Worm (Caenorhabditis elegans) whole organism, young adult: ENCODE results near the gene moma-1.
A peak's percentile ranks its signal among the peaks of the same experiment; 100 is the strongest.

ENCODE experiments used
- B0261.1 ChIP-seq: sonication (generic microtip); optimal IDR thresholded peaks from 2 replicates; lab custom pipeline; 2016; ENCODE audit warnings: mild to moderate bottlenecking, missing genetic modification characterization, moderate library complexity, missing compliant biosample characterization
- F23B12.7 ChIP-seq: sonication (generic microtip); optimal IDR thresholded peaks from 2 replicates; lab custom pipeline; 2017; ENCODE audit warnings: missing genetic modification characterization, mild to moderate bottlenecking, missing compliant biosample characterization, antibody characterized with exemption, moderate library complexity; ENCODE audit not compliant: insufficient read depth
- F49E8.2 ChIP-seq: sonication (generic microtip); optimal IDR thresholded peaks from 3 replicates; lab custom pipeline; 2017; ENCODE audit warnings: missing genetic modification characterization, mild to moderate bottlenecking, missing compliant biosample characterization, antibody characterized with exemption, moderate library complexity; ENCODE audit not compliant: insufficient read depth
- F52B5.7 ChIP-seq: sonication (generic microtip); optimal IDR thresholded peaks from 2 replicates; lab custom pipeline; 2016; ENCODE audit warnings: mild to moderate bottlenecking, missing genetic modification characterization, missing compliant biosample characterization
- K11D2.4 ChIP-seq: fragments of 200-800 bp; sonication (Bioruptor generic); IDR thresholded peaks from 2 replicates; pipeline ENCODE4 v1.3.6; 2022; ENCODE audit warnings: missing genetic modification reagents, missing genetic modification characterization, missing compliant biosample characterization
- T07F8.4 ChIP-seq: sonication (generic microtip); optimal IDR thresholded peaks from 2 replicates; lab custom pipeline; 2016; ENCODE audit warnings: mild to moderate bottlenecking, missing genetic modification characterization, moderate library complexity, missing compliant biosample characterization
- T26A5.8 ChIP-seq: sonication (generic microtip); optimal IDR thresholded peaks from 2 replicates; lab custom pipeline; 2016; ENCODE audit warnings: missing genetic modification characterization, missing compliant biosample characterization
- Y53F4B.3 ChIP-seq: fragments of 200-800 bp; sonication (Bioruptor generic); IDR thresholded peaks from 2 replicates; pipeline ENCODE4 v1.3.6; 2022; ENCODE audit warnings: missing genetic modification reagents, missing genetic modification characterization, missing compliant biosample characterization
- Y79H2A.3 ChIP-seq: fragments of 200-800 bp; sonication (Bioruptor generic); conservative IDR thresholded peaks from 2 replicates; pipeline ENCODE4 v1.3.6; 2022; ENCODE audit warnings: missing genetic modification reagents, missing genetic modification characterization, missing compliant biosample characterization
- Y95B8A.8 ChIP-seq: fragments of 200-800 bp; sonication (Bioruptor generic); IDR thresholded peaks from 2 replicates; pipeline ENCODE4 v1.3.6; 2022; ENCODE audit warnings: missing genetic modification reagents, missing genetic modification characterization, missing compliant biosample characterization
- akir-1 ChIP-seq: fragments of 200-800 bp; sonication (Bioruptor generic); optimal IDR thresholded peaks from 2 replicates; lab custom pipeline; 2018; ENCODE audit warnings: mild to moderate bottlenecking, missing genetic modification characterization, moderate library complexity, missing compliant biosample characterization
- aptf-3 ChIP-seq: fragments of 200-800 bp; sonication (Bioruptor generic); IDR thresholded peaks from 2 replicates; pipeline ENCODE4 v1.3.6; 2022; ENCODE audit warnings: missing genetic modification characterization, missing compliant biosample characterization
- atf-7 ChIP-seq: sonication (generic microtip); optimal IDR thresholded peaks from 2 replicates; lab custom pipeline; 2017; ENCODE audit warnings: mild to moderate bottlenecking, missing genetic modification characterization, missing compliant biosample characterization
- attf-6 ChIP-seq: fragments of 200-800 bp; sonication (Bioruptor generic); IDR thresholded peaks from 2 replicates; pipeline ENCODE4 v1.3.6; 2022; ENCODE audit warnings: missing genetic modification reagents, missing genetic modification characterization, missing compliant biosample characterization
- bed-2 ChIP-seq: fragments of 200-800 bp; sonication (Bioruptor generic); IDR thresholded peaks from 2 replicates; pipeline ENCODE4 v1.3.6; 2022; ENCODE audit warnings: missing genetic modification reagents, missing genetic modification characterization, missing compliant biosample characterization
- ceh-100 ChIP-seq: fragments of 200-800 bp; sonication (Bioruptor generic); IDR thresholded peaks from 2 replicates; pipeline ENCODE4 v1.3.6; 2022; ENCODE audit warnings: missing genetic modification reagents, missing genetic modification characterization, missing compliant biosample characterization
- ceh-79 ChIP-seq: sonication (generic microtip); optimal IDR thresholded peaks from 2 replicates; lab custom pipeline; 2017; ENCODE audit warnings: mild to moderate bottlenecking, missing genetic modification characterization, missing compliant biosample characterization
- chd-7 ChIP-seq: sonication (generic microtip); optimal IDR thresholded peaks from 2 replicates; lab custom pipeline; 2016; ENCODE audit warnings: mild to moderate bottlenecking, missing genetic modification characterization, moderate library complexity, missing compliant biosample characterization
- dpff-1 ChIP-seq: sonication (generic microtip); optimal IDR thresholded peaks from 2 replicates; lab custom pipeline; 2017; ENCODE audit warnings: mild to moderate bottlenecking, missing genetic modification characterization, missing compliant biosample characterization
- egl-18 ChIP-seq: fragments of 200-800 bp; sonication (Bioruptor generic); IDR thresholded peaks from 2 replicates; pipeline ENCODE4 v1.3.6; 2022; ENCODE audit warnings: missing genetic modification reagents, missing genetic modification characterization, missing compliant biosample characterization
- egl-44 ChIP-seq: fragments of 200-800 bp; sonication (Bioruptor generic); IDR thresholded peaks from 2 replicates; pipeline ENCODE4 v1.3.6; 2022; ENCODE audit warnings: missing genetic modification reagents, missing genetic modification characterization, missing compliant biosample characterization
- him-1 ChIP-seq: sonication (generic microtip); optimal IDR thresholded peaks from 2 replicates; lab custom pipeline; 2016; ENCODE audit warnings: missing genotype, missing genetic modification reagents, missing genetic modification characterization, missing compliant biosample characterization
- hlh-12 ChIP-seq: sonication (generic microtip); optimal IDR thresholded peaks from 2 replicates; lab custom pipeline; 2016; ENCODE audit warnings: missing genetic modification characterization, missing compliant biosample characterization
- hlh-26 ChIP-seq: fragments of 200-800 bp; sonication (Bioruptor generic); conservative IDR thresholded peaks from 2 replicates; pipeline ENCODE4 v1.3.6; 2022; ENCODE audit warnings: missing genetic modification reagents, missing genetic modification characterization, missing compliant biosample characterization
- lin-40 ChIP-seq: sonication (generic microtip); optimal IDR thresholded peaks from 2 replicates; lab custom pipeline; 2016; ENCODE audit warnings: missing genetic modification characterization, mild to moderate bottlenecking, missing compliant biosample characterization, missing genotype, missing genetic modification reagents
- lin-54 ChIP-seq: fragments of 200-800 bp; sonication (Bioruptor generic); optimal IDR thresholded peaks from 2 replicates; lab custom pipeline; 2018; ENCODE audit warnings: mild to moderate bottlenecking, missing genetic modification characterization, missing compliant biosample characterization
- madf-10 ChIP-seq: sonication (generic microtip); optimal IDR thresholded peaks from 2 replicates; lab custom pipeline; 2016; ENCODE audit warnings: mild to moderate bottlenecking, missing genetic modification characterization, missing compliant biosample characterization
- madf-6 ChIP-seq: fragments of 200-800 bp; sonication (Bioruptor generic); IDR thresholded peaks from 2 replicates; pipeline ENCODE4 v1.3.6; 2022; ENCODE audit warnings: missing genetic modification reagents, missing genetic modification characterization, missing compliant biosample characterization
- mel-28 ChIP-seq: sonication (generic microtip); optimal IDR thresholded peaks from 2 replicates; lab custom pipeline; 2016; ENCODE audit warnings: borderline replicate concordance, mild to moderate bottlenecking, missing genetic modification characterization, missing compliant biosample characterization
- nhr-120 ChIP-seq: fragments of 200-800 bp; sonication (Bioruptor generic); IDR thresholded peaks from 2 replicates; pipeline ENCODE4 v1.3.6; 2022; ENCODE audit warnings: missing genetic modification characterization, missing compliant biosample characterization
- nhr-27 ChIP-seq: fragments of 200-800 bp; sonication (Bioruptor generic); optimal IDR thresholded peaks from 2 replicates; lab custom pipeline; 2018; ENCODE audit warnings: mild to moderate bottlenecking, missing genetic modification characterization, moderate library complexity, missing compliant biosample characterization
- nhr-90 ChIP-seq: sonication (generic microtip); optimal IDR thresholded peaks from 2 replicates; lab custom pipeline; 2016; ENCODE audit warnings: missing genotype, mild to moderate bottlenecking, missing genetic modification characterization, missing compliant biosample characterization
- rpc-1 ChIP-seq, 2 experiments: fragments of 150-350 bp in 1 of 2; sonication (generic microtip) in 1 of 2; optimal IDR thresholded peaks; 2 replicates each; lab custom pipeline; 2014 to 2018; ENCODE audit warnings: missing biosample characterization in 1 of 2, missing genetic modification characterization in 1 of 2, missing genetic modification reagents in 1 of 2, missing genotype in 1 of 2
- sdz-38 ChIP-seq: sonication (generic microtip); optimal IDR thresholded peaks from 2 replicates; lab custom pipeline; 2016; ENCODE audit warnings: missing genotype, missing genetic modification characterization, missing compliant biosample characterization
- sea-2 ChIP-seq: fragments of 200-800 bp; sonication (Bioruptor generic); IDR thresholded peaks from 2 replicates; pipeline ENCODE4 v1.3.6; 2022; ENCODE audit warnings: missing genetic modification characterization, missing compliant biosample characterization
- snpc-1.1 ChIP-seq: sonication (generic microtip); optimal IDR thresholded peaks from 2 replicates; lab custom pipeline; 2017; ENCODE audit warnings: missing genetic modification characterization, mild to moderate bottlenecking, missing compliant biosample characterization, antibody characterized with exemption, moderate library complexity, missing genotype, missing genetic modification reagents; ENCODE audit not compliant: insufficient read depth
- snpc-4 ChIP-seq, 5 experiments: fragments of 150-350 bp in 1 of 5; sonication (generic microtip) in 4 of 5; optimal IDR thresholded peaks; 2 replicates each; lab custom pipeline; 2014 to 2018; ENCODE audit warnings: missing genetic modification characterization in 5 of 5, missing biosample characterization in 3 of 5, antibody characterized with exemption in 2 of 5, mild to moderate bottlenecking in 2 of 5, missing compliant biosample characterization in 2 of 5, missing genotype in 2 of 5, moderate library complexity in 2 of 5, missing genetic modification reagents in 1 of 5
- tbp1 ChIP-seq: fragments of 200-800 bp; sonication (Bioruptor generic); optimal IDR thresholded peaks from 2 replicates; lab custom pipeline; 2018; ENCODE audit warnings: mild to moderate bottlenecking, missing genetic modification characterization, missing compliant biosample characterization
- tbx-9 ChIP-seq: sonication (generic microtip); optimal IDR thresholded peaks from 2 replicates; lab custom pipeline; 2016; ENCODE audit warnings: borderline replicate concordance, missing genetic modification characterization, inconsistent platforms, missing compliant biosample characterization
- unc-130 ChIP-seq: sonication (generic microtip); optimal IDR thresholded peaks from 2 replicates; lab custom pipeline; 2016; ENCODE audit warnings: missing genetic modification reagents, missing genetic modification characterization, missing compliant biosample characterization
- unc-62 ChIP-seq: fragments of 150-350 bp; optimal IDR thresholded peaks from 2 replicates; lab custom pipeline; 2014; ENCODE audit warnings: missing biosample characterization, missing genetic modification reagents, missing genetic modification characterization
- xnd-1 ChIP-seq: sonication (generic microtip); optimal IDR thresholded peaks from 2 replicates; lab custom pipeline; 2016; ENCODE audit warnings: missing genotype, missing genetic modification reagents, missing genetic modification characterization, missing compliant biosample characterization
- zim-3 ChIP-seq: sonication (generic microtip); optimal IDR thresholded peaks from 2 replicates; lab custom pipeline; 2017; ENCODE audit warnings: mild to moderate bottlenecking, missing genetic modification characterization, moderate library complexity, missing compliant biosample characterization
- ztf-25 ChIP-seq: fragments of 200-800 bp; sonication (Bioruptor generic); IDR thresholded peaks from 2 replicates; pipeline ENCODE4 v1.3.6; 2022; ENCODE audit warnings: missing genetic modification reagents, missing genetic modification characterization, missing compliant biosample characterization
- ztf-26 ChIP-seq: sonication (generic microtip); optimal IDR thresholded peaks from 2 replicates; lab custom pipeline; 2017; ENCODE audit warnings: missing genetic modification characterization, missing compliant biosample characterization
- ztf-3 ChIP-seq: fragments of 200-800 bp; sonication (Bioruptor generic); optimal IDR thresholded peaks from 2 replicates; lab custom pipeline; 2018; ENCODE audit warnings: mild to moderate bottlenecking, missing genetic modification characterization, missing compliant biosample characterization
- ztf-6 ChIP-seq: fragments of 200-800 bp; sonication (Bioruptor generic); IDR thresholded peaks from 2 replicates; pipeline ENCODE4 v1.3.6; 2022; ENCODE audit warnings: missing genetic modification reagents, missing genetic modification characterization, missing compliant biosample characterization

moma-1 gene

DNA sequence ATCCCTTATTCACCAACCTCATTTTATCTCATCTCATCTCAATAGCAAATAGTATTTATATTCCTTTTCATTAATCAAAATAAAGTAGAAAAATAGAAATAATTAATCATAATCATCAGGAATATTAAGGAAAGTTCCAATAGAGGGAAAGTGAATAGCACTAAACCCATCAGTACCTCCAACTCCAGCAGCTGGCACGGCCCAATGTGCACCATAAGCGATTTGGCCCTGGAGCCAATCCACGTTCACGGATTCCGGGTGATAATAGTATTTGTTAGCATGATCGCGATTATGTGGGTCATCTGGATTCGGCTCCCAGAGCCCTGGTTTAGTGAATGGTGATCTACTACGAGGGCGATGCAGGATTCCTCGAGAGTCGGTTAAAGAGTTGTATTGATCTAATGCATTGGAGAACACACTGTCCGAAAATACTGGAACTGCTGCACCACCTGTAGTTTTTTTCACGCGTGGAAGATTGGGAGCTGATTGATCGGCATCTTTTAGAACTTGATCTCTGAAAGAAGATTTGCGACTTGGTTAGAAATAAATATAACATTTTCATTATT is 16.4 kb downstream of the moma-1 start (continued):
- TF ChIP-seq attf-6 (peak; percentile 68; the same call in 1 of the 2 replicates), rpc-1 (optimal IDR thresholded peaks at IDR 0.05; lab: Kevin White, UChicago) (no peak), rpc-1 (tag; optimal IDR thresholded peaks at IDR 0.05; lab: Kevin White, UChicago) (no peak), ztf-26 (peak; percentile 88), sdz-38 (no peak), dpff-1 (tag; lab: Kevin White, UChicago) (peak; percentile 100), snpc-1.1 (tag; lab: Kevin White, UChicago) (no peak), him-1 (tag; lab: Kevin White, UChicago) (no peak), snpc-4 (GFP tag; optimal IDR thresholded peaks at IDR 0.05; lab: Kevin White, UChicago) (no peak), snpc-4 (tag; optimal IDR thresholded peaks at IDR 0.05; lab: Kevin White, UChicago) (peak in 2 of 4 experiments; percentile 27 to 48), F52B5.7 (tag; lab: Kevin White, UChicago) (peak; percentile 99), ceh-79 (tag; lab: Kevin White, UChicago) (peak; percentile 92), T07F8.4 (tag; lab: Kevin White, UChicago) (no peak), hlh-12 (tag; lab: Kevin White, UChicago) (no peak), ceh-100 (GFP tag; lab: Robert Waterston, UW) (peak; percentile 81), madf-10 (tag; lab: Kevin White, UChicago) (peak; percentile 81), egl-44 (GFP tag; lab: Robert Waterston, UW) (peak; percentile 92), lin-40 (tag; lab: Kevin White, UChicago) (peak; percentile 83), xnd-1 (tag; lab: Kevin White, UChicago) (no peak), chd-7 (tag; lab: Kevin White, UChicago) (peak; percentile 99), F23B12.7 (tag; lab: Kevin White, UChicago) (no peak), hlh-26 (GFP tag; lab: Robert Waterston, UW) (no peak), lin-54 (GFP tag; lab: Kevin White, UChicago) (peak; percentile 70), egl-18 (GFP tag; lab: Robert Waterston, UW) (peak; percentile 89), ztf-25 (GFP tag; lab: Robert Waterston, UW) (peak; percentile 92), zim-3 (tag; lab: Kevin White, UChicago) (peak; percentile 100), ztf-6 (peak; percentile 43; the same call in 1 of the 2 replicates), tbp1 (peak; percentile 74), bed-2 (GFP tag; lab: Robert Waterston, UW) (no peak), unc-130 (GFP tag; lab: Kevin White, UChicago) (no peak), ztf-3 (GFP tag; lab: Kevin White, UChicago) (peak; percentile 91), F49E8.2 (tag; lab: Kevin White, UChicago) (no peak), nhr-90 (peak; percentile 88), Y79H2A.3 (GFP tag; lab: Robert Waterston, UW) (peak; percentile 90), madf-6 (peak; percentile 79), sea-2 (GFP tag; lab: Robert Waterston, UW) (no peak), nhr-27 (tag; lab: Kevin White, UChicago) (peak; percentile 98), Y53F4B.3 (GFP tag; lab: Robert Waterston, UW) (no peak), akir-1 (GFP tag; lab: Kevin White, UChicago) (peak; percentile 42), T26A5.8 (tag; lab: Kevin White, UChicago) (peak; percentile 97), unc-62 (no peak), nhr-120 (GFP tag; lab: Robert Waterston, UW) (peak; percentile 92; the same call in 1 of the 2 replicates), mel-28 (tag; lab: Kevin White, UChicago) (peak; percentile 90), Y95B8A.8 (GFP tag; lab: Robert Waterston, UW) (peak; percentile 91), atf-7 (tag; lab: Kevin White, UChicago) (peak; percentile 99), tbx-9 (tag; lab: Kevin White, UChicago) (peak; percentile 97), aptf-3 (peak; percentile 96), B0261.1 (tag; lab: Kevin White, UChicago) (peak; percentile 44), K11D2.4 (GFP tag; lab: Robert Waterston, UW) (peak; percentile 95)
